Fruit fly (Drosophila melanogaster) whole organism, pupa: ENCODE measurements around the gene Syx1A.
A peak's percentile ranks its signal among the peaks of the same experiment; 100 is the strongest.

ENCODE experiments used
- CG10348 ChIP-seq: fragments of 200-800 bp; sonication (Bioruptor generic); IDR thresholded peaks from 2 replicates; pipeline ENCODE4 v1.3.6; 2022; ENCODE audit warnings: missing biosample characterization, missing genetic modification characterization
- CG12605 ChIP-seq: fragments of 200-800 bp; sonication (Bioruptor generic); IDR thresholded peaks from 2 replicates; pipeline ENCODE4 v1.3.6; 2022; ENCODE audit warnings: missing biosample characterization, missing genetic modification characterization
- CG13204 ChIP-seq: fragments of 200-800 bp; sonication (Bioruptor generic); optimal IDR thresholded peaks from 2 replicates; lab custom pipeline; 2018; ENCODE audit warnings: missing biosample characterization, mild to moderate bottlenecking, missing genetic modification characterization, moderate library complexity
- CG14655 ChIP-seq: fragments of 200-800 bp; sonication (Bioruptor generic); optimal IDR thresholded peaks from 3 replicates; lab custom pipeline; 2017; ENCODE audit warnings: mild to moderate bottlenecking, missing biosample characterization, missing genetic modification reagents, missing genetic modification characterization
- CG15710 ChIP-seq: fragments of 200-800 bp; sonication (Bioruptor generic); optimal IDR thresholded peaks from 2 replicates; lab custom pipeline; 2018; ENCODE audit warnings: missing biosample characterization, mild to moderate bottlenecking, missing genetic modification characterization, moderate library complexity
- CG17806 ChIP-seq: fragments of 200-800 bp; sonication (Bioruptor generic); optimal IDR thresholded peaks from 2 replicates; lab custom pipeline; 2018; ENCODE audit warnings: missing biosample characterization, mild to moderate bottlenecking, missing genetic modification characterization, moderate library complexity
- CG32121 ChIP-seq: fragments of 200-800 bp; sonication (Bioruptor generic); IDR thresholded peaks from 2 replicates; pipeline ENCODE4 v1.3.6; 2022; ENCODE audit warnings: missing biosample characterization, missing genetic modification characterization
- CG34367 ChIP-seq: fragments of 200-800 bp; sonication (Bioruptor generic); optimal IDR thresholded peaks from 2 replicates; lab custom pipeline; 2018; ENCODE audit warnings: missing biosample characterization, mild to moderate bottlenecking, missing genetic modification characterization
- CG4496 ChIP-seq: fragments of 200-800 bp; sonication (Bioruptor generic); IDR thresholded peaks from 3 replicates; pipeline ENCODE4 v1.3.6; 2022; ENCODE audit warnings: missing biosample characterization, missing genetic modification characterization
- CG8159 ChIP-seq: fragments of 200-800 bp; sonication (Bioruptor generic); optimal IDR thresholded peaks from 3 replicates; lab custom pipeline; 2018; ENCODE audit warnings: missing biosample characterization, mild to moderate bottlenecking, missing genetic modification characterization, moderate library complexity
- CG8301 ChIP-seq: fragments of 200-800 bp; sonication (Bioruptor generic); optimal IDR thresholded peaks from 2 replicates; lab custom pipeline; 2018; ENCODE audit warnings: missing biosample characterization, mild to moderate bottlenecking, missing genetic modification characterization
- CG9948 ChIP-seq: fragments of 200-800 bp; sonication (Bioruptor generic); optimal IDR thresholded peaks from 2 replicates; lab custom pipeline; 2018; ENCODE audit warnings: missing biosample characterization, mild to moderate bottlenecking, missing genetic modification characterization, moderate library complexity
- D1 ChIP-seq: fragments of 200-800 bp; sonication (Bioruptor generic); optimal IDR thresholded peaks from 2 replicates; lab custom pipeline; 2018; ENCODE audit warnings: missing biosample characterization, mild to moderate bottlenecking, missing genetic modification characterization, moderate library complexity
- EcR ChIP-seq: fragments of 200-800 bp; sonication (Bioruptor generic); optimal IDR thresholded peaks from 3 replicates; lab custom pipeline; 2019; ENCODE audit warnings: missing biosample characterization, missing genetic modification characterization, mild to moderate bottlenecking, moderate library complexity, missing genetic modification reagents
- Ets98B ChIP-seq: fragments of 200-800 bp; sonication (Bioruptor generic); IDR thresholded peaks from 2 replicates; pipeline ENCODE4 v1.3.6; 2022; ENCODE audit warnings: missing biosample characterization, missing genetic modification characterization
- Pif1A ChIP-seq: fragments of 200-800 bp; sonication (Bioruptor generic); optimal IDR thresholded peaks from 3 replicates; lab custom pipeline; 2016; ENCODE audit warnings: missing biosample characterization, missing genetic modification characterization
- Pif1B ChIP-seq: fragments of 200-800 bp; sonication (Bioruptor generic); optimal IDR thresholded peaks from 3 replicates; lab custom pipeline; 2016; ENCODE audit warnings: missing biosample characterization, missing genetic modification characterization
- Snoo ChIP-seq: fragments of 200-800 bp; sonication (Bioruptor generic); optimal IDR thresholded peaks from 3 replicates; lab custom pipeline; 2017; ENCODE audit warnings: missing biosample characterization, mild to moderate bottlenecking, missing genetic modification characterization, inconsistent platforms
- fd96Ca ChIP-seq: fragments of 200-800 bp; sonication (Bioruptor generic); IDR thresholded peaks from 3 replicates; pipeline ENCODE4 v1.3.6; 2022; ENCODE audit warnings: missing biosample characterization, missing genetic modification characterization
- gl ChIP-seq: fragments of 200-800 bp; sonication (Bioruptor generic); optimal IDR thresholded peaks from 2 replicates; lab custom pipeline; 2018; ENCODE audit warnings: missing biosample characterization, mild to moderate bottlenecking, missing genetic modification characterization
- rn ChIP-seq: fragments of 200-800 bp; sonication (Bioruptor generic); IDR thresholded peaks from 2 replicates; pipeline ENCODE4 v1.3.6; 2022; ENCODE audit warnings: missing biosample characterization, missing genetic modification characterization

Syx1A gene

dm6 chr3R:24106059-24106631 lies 582 bp upstream of the Syx1A start:
- peak; percentile 1 for TF ChIP-seq CG15710 (tag; lab: Kevin White, UChicago)
- TF ChIP-seq EcR (GFP tag; lab: Kevin White, UChicago): peak; percentile 94
- TF ChIP-seq CG17806: peak; percentile 41
- no peak for TF ChIP-seq Ets98B (GFP tag; lab: Robert Waterston, UW)
- TF ChIP-seq Snoo (tag; lab: Kevin White, UChicago): peak; percentile 47
- TF ChIP-seq CG12605 (GFP tag; lab: Robert Waterston, UW): no peak
- TF ChIP-seq Pif1A (GFP tag; lab: Kevin White, UChicago): peak; percentile 79
- peak; percentile 82 for TF ChIP-seq Pif1B
- no peak for TF ChIP-seq D1 (tag; lab: Kevin White, UChicago)
- TF ChIP-seq CG9948: no peak
- TF ChIP-seq CG8301 (tag; lab: Kevin White, UChicago): peak; percentile 46
- no peak for TF ChIP-seq CG4496 (GFP tag; lab: Robert Waterston, UW)
- TF ChIP-seq CG34367: peak; percentile 5
- no peak for TF ChIP-seq CG10348
- peak; percentile 10 for TF ChIP-seq CG8159 (tag; lab: Kevin White, UChicago)
- TF ChIP-seq CG32121 (GFP tag; lab: Robert Waterston, UW): no peak
- peak; percentile 17 for TF ChIP-seq CG14655 (GFP tag; lab: Kevin White, UChicago)

DNA sequence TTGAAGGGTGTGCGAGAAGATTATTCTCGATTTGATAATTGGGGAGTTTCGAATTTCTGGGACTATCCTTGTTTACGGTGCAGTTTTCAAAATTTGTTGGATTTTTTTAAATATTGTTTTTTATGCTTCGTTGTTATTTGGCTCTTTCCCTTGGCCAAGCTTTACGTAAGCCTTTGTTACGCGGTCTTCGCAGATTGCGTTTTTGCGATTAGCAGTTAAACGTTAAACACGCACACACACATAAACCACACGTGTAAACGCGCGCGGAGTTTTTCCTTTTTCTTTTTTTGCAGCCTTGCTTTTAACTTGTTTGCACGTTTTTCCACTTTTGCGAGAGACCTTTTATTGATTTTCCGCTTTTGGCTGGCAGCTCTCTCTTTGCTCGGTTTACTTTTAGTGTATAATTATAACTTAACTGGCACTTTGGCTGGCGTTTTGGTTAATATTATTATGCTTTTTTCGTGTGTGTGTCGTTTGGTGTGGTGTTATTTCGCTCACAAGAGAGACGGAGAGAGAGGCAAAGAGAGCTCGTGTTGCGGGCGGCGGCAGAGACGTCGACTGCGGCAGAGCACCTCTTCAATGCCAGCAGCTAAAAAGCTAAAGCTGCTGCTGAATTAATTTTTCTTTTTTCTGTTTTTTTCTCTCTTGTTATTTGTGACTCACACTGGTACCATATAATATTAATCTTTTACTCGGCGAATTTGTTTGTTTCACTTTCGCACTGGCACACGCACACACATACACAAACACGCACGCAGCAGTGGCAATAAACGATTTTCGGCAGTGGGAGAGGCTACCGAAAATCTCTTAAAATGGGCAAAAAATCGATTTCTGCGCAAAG lies 872 bp downstream of the Syx1A start:
- TF ChIP-seq CG8301 (tag; lab: Kevin White, UChicago) (peak; percentile 3), D1 (tag; lab: Kevin White, UChicago) (no peak)

DNA sequence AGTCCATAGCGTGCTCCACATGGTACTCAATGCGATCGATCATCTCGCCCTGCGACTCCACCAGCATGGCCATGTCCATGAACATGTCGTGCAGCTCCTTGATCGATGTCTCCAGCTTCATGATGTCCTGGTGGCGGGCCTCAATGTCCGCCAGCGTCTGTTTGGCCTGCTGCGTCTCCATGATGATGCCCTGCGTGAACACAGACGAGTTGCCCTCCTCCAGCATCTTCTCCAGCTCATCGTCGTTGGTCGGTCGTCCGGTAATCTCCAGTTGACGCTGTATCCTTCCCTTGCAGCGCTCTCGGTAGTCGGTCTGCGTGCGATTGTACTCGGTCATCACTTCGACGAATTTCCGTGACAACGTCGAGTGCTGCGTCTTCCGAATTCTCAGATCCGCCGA lies 1.9 kb downstream of the Syx1A start:
- TF ChIP-seq CG12605 (GFP tag; lab: Robert Waterston, UW) (no peak), CG34367 (no peak), EcR (GFP tag; lab: Kevin White, UChicago) (no peak), CG32121 (GFP tag; lab: Robert Waterston, UW) (no peak), CG8159 (tag; lab: Kevin White, UChicago) (no peak), CG13204 (GFP tag; lab: Kevin White, UChicago) (no peak), CG4496 (GFP tag; lab: Robert Waterston, UW) (no peak), CG17806 (no peak), Pif1A (GFP tag; lab: Kevin White, UChicago) (no peak), D1 (tag; lab: Kevin White, UChicago) (no peak), Pif1B (no peak), CG14655 (GFP tag; lab: Kevin White, UChicago) (no peak), CG8301 (tag; lab: Kevin White, UChicago) (no peak)

- TF ChIP-seq CG13204 (GFP tag; lab: Kevin White, UChicago) (no peak), Snoo (tag; lab: Kevin White, UChicago) (no peak), CG12605 (GFP tag; lab: Robert Waterston, UW) (no peak), CG32121 (GFP tag; lab: Robert Waterston, UW) (no peak), D1 (tag; lab: Kevin White, UChicago) (no peak), Pif1B (no peak), CG8301 (tag; lab: Kevin White, UChicago) (no peak), CG4496 (GFP tag; lab: Robert Waterston, UW) (no peak), CG10348 (no peak), CG15710 (tag; lab: Kevin White, UChicago) (no peak), gl (tag; lab: Kevin White, UChicago) (no peak), CG9948 (no peak), Pif1A (GFP tag; lab: Kevin White, UChicago) (no peak), fd96Ca (GFP tag; lab: Robert Waterston, UW) (no peak), CG34367 (no peak), CG8159 (tag; lab: Kevin White, UChicago) (no peak)
These were observed 3.2 kb downstream of the Syx1A start for dm6 chr3R:24102387-24102786.

dm6 chr3R:24101437-24101836 lies 4.1 kb downstream of the Syx1A start:
- no peak for TF ChIP-seq CG13204 (GFP tag; lab: Kevin White, UChicago)
- TF ChIP-seq CG4496 (GFP tag; lab: Robert Waterston, UW): no peak
- TF ChIP-seq CG9948: no peak

DNA sequence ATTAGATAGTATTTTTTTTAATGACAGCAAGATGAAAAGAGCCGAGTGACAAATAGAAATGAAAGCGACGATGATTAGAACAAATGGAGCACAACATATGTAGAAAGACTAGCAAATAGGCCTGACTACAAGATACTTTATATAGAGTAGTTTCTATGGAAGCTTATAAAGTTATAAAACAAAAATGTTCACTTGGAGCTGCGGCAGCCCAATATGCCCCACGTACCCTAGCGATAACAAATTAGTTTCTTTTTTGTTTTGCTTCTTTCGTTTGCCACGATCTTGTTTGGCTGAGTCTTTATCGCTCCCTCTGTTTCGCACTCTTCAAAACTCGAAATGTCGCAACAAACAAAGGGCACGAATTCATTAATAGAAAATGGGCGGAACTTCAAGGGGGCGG lies 4.8 kb downstream of the Syx1A start:
- TF ChIP-seq gl (tag; lab: Kevin White, UChicago) (no peak), CG34367 (no peak), CG4496 (GFP tag; lab: Robert Waterston, UW) (no peak), CG17806 (no peak), CG12605 (GFP tag; lab: Robert Waterston, UW) (no peak), Ets98B (GFP tag; lab: Robert Waterston, UW) (no peak), Snoo (tag; lab: Kevin White, UChicago) (no peak), CG8301 (tag; lab: Kevin White, UChicago) (no peak), EcR (GFP tag; lab: Kevin White, UChicago) (no peak), CG32121 (GFP tag; lab: Robert Waterston, UW) (no peak), CG15710 (tag; lab: Kevin White, UChicago) (no peak), CG9948 (no peak), fd96Ca (GFP tag; lab: Robert Waterston, UW) (no peak), CG10348 (no peak), CG8159 (tag; lab: Kevin White, UChicago) (no peak), rn (GFP tag; lab: Robert Waterston, UW) (no peak), CG13204 (GFP tag; lab: Kevin White, UChicago) (no peak), CG14655 (GFP tag; lab: Kevin White, UChicago) (no peak), Pif1A (GFP tag; lab: Kevin White, UChicago) (no peak), Pif1B (no peak)
